Fruit fly (Drosophila melanogaster): ENCODE results near the gene Akap200.

The Akap200 gene

DNA sequence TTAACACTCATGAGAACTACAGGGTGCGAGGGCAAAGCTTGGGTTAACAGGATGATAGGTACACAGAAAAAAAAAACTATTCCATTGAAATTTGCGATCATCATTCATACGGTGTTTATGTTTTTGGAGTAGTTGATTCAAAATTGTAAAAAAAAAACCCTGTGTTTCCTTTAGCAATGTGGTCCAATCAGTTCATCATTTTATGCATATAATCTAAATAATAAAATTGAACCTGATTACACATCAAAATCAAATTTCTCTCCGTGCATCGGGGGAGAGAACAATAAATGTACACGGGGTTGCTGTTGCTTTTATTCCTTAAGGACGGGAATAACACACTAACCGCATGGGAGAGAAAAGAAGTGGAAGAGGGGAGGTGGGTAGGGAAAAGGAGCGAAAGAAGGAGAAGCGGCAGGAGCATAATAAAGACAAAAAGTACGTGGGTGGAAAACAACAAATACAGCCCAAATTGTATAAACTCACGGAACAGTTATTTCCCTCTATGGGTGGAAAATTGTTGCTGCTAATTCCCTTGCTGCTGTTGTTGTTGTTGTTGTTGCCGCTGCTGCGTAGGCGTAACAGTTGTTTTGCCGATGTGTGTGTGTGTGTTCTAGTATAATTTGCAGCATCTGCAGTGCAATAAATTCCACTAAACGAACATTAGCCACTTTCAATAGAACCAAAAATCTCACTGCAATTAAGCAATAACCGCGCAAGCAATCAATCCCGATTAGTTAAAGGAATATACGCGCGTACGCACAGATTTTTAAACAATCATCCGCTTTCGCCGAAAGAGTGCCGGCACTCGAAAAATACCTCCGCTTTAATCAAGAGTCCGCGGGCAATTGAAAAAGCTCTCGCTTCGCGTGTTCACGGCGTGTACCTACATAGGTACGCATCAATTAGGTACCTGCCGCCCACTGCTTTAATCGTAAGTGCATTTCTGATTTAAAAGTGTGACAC, 47.9 kb downstream of the Akap200 start, which contains the start of gene Agpat2 (continued):
- TF ChIP-seq dysf (GFP tag; IDR thresholded peaks at IDR 0.05) (peak; percentile 87), mld (GFP tag; IDR thresholded peaks at IDR 0.05; ENCODE audit: partially characterized antibody) (no peak), CG7786 (GFP tag; optimal IDR thresholded peaks at IDR 0.05) (peak; percentile 80), CG9215 (GFP tag; IDR thresholded peaks at IDR 0.05) (peak; percentile 56; the same call in 1 of the 2 replicates), mam (GFP tag; optimal IDR thresholded peaks at IDR 0.05) (peak; percentile 80), scrt (GFP tag; optimal IDR thresholded peaks at IDR 0.05) (peak; percentile 72), dmrt99B (tag; optimal IDR thresholded peaks at IDR 0.05) (peak; percentile 93), Ptx1 (GFP tag; IDR thresholded peaks at IDR 0.05) (peak; percentile 82), CG34422 (GFP tag; IDR thresholded peaks at IDR 0.05) (peak; percentile 66; the same call in 2 of the 3 replicates), Side (GFP tag; optimal IDR thresholded peaks at IDR 0.05) (peak; percentile 81), ems (GFP tag; optimal IDR thresholded peaks at IDR 0.05) (peak; percentile 82), Hr3 (GFP tag; optimal IDR thresholded peaks at IDR 0.05) (peak; percentile 80), cg (GFP tag; optimal IDR thresholded peaks at IDR 0.05) (peak; percentile 23), GATAe (GFP tag; conservative IDR thresholded peaks at IDR 0.05) (0 out of 2 replicates have a peak, but pooled peaks have one; percentile 11), jumu (GFP tag; optimal IDR thresholded peaks at IDR 0.05) (peak; percentile 73), CG17829 (tag; optimal IDR thresholded peaks at IDR 0.05) (peak; percentile 79), Sox100B (GFP tag; optimal IDR thresholded peaks at IDR 0.05) (peak; percentile 75), Dad (GFP tag; optimal IDR thresholded peaks at IDR 0.05) (peak; percentile 75), kni (GFP tag; optimal IDR thresholded peaks at IDR 0.05) (peak; percentile 34), CG13296 (GFP tag; optimal IDR thresholded peaks at IDR 0.05) (peak; percentile 68), pzg (GFP tag; optimal IDR thresholded peaks at IDR 0.05) (no peak), Usf (GFP tag; optimal IDR thresholded peaks at IDR 0.05) (peak; percentile 53), z (GFP tag; IDR thresholded peaks at IDR 0.05) (no peak), CG12391 (tag; optimal IDR thresholded peaks at IDR 0.05) (peak; percentile 90), Nf-YC (tag; optimal IDR thresholded peaks at IDR 0.05) (peak; percentile 52), gsb-n (tag; optimal IDR thresholded peaks at IDR 0.05) (peak; percentile 86), CG11456 (GFP tag; IDR thresholded peaks at IDR 0.05) (peak; percentile 68; the same call in 2 of the 3 replicates), CG8478 (optimal IDR thresholded peaks at IDR 0.05) (no peak), Med (GFP tag) (peak; percentile 94), CG6683 (GFP tag; optimal IDR thresholded peaks at IDR 0.05) (peak; percentile 76), schlank (tag; optimal IDR thresholded peaks at IDR 0.05) (peak; percentile 69), B-H1 (GFP tag; IDR thresholded peaks at IDR 0.05) (peak; percentile 59), CG15011 (GFP tag; optimal IDR thresholded peaks at IDR 0.05) (peak; percentile 59), CG11504 (tag; optimal IDR thresholded peaks at IDR 0.05) (peak; percentile 90), peb (GFP tag; IDR thresholded peaks at IDR 0.05) (peak; percentile 51; the same call in 1 of the 2 replicates), jing (GFP tag; optimal IDR thresholded peaks at IDR 0.05) (peak; percentile 67), Mrtf (GFP tag; IDR thresholded peaks at IDR 0.05) (peak; percentile 78; the same call in 2 of the 3 replicates), Bgb (GFP tag; IDR thresholded peaks at IDR 0.05; ENCODE audit: partially characterized antibody) (no peak), Hr78 (GFP tag; optimal IDR thresholded peaks at IDR 0.05) (no peak), Camta (GFP tag; optimal IDR thresholded peaks at IDR 0.05) (peak; percentile 79), sna (GFP tag; IDR thresholded peaks at IDR 0.05; ENCODE audit: partially characterized antibody) (no peak), Nf-YB (GFP tag; optimal IDR thresholded peaks at IDR 0.05) (peak; percentile 66), HLH54F (GFP tag; optimal IDR thresholded peaks at IDR 0.05) (peak; percentile 76), oc (tag; optimal IDR thresholded peaks at IDR 0.05) (peak; percentile 86), Nf-YA (GFP tag; IDR thresholded peaks at IDR 0.05) (peak; percentile 61; the same call in 1 of the 2 replicates), gem (tag; optimal IDR thresholded peaks at IDR 0.05) (peak; percentile 92), CG8359 (GFP tag; optimal IDR thresholded peaks at IDR 0.05; ENCODE audit: borderline replicate concordance) (peak; percentile 70)

Measured in whole organism, embryonic.